Worm (Caenorhabditis elegans): ENCODE results near the gene R08D7.4.

ce11 chrIII:9001899-9002298 lies 30.2 kb downstream of the R08D7.4 start, which contains the start of gene rpn-6.2:
- TF ChIP-seq snpc-4 (tag; optimal IDR thresholded peaks at IDR 0.05) (no peak), elt-1 (tag; optimal IDR thresholded peaks at IDR 0.05) (no peak), mdl-1 (tag; optimal IDR thresholded peaks at IDR 0.05) (no peak), nhr-21 (tag; optimal IDR thresholded peaks at IDR 0.05) (no peak), fos-1 (tag; optimal IDR thresholded peaks at IDR 0.05) (no peak), nhr-23 (tag; optimal IDR thresholded peaks at IDR 0.05) (no peak), nhr-6 (tag; optimal IDR thresholded peaks at IDR 0.05) (no peak), sem-4 (tag; optimal IDR thresholded peaks at IDR 0.05) (no peak), ZK546.5 (tag; optimal IDR thresholded peaks at IDR 0.05) (no peak), mbf-1 (tag; optimal IDR thresholded peaks at IDR 0.05) (no peak)
